Fruit fly (Drosophila melanogaster) whole organism, wandering third instar larva: ENCODE results near the gene CG12236.
A peak's percentile ranks its signal among the peaks of the same experiment; 100 is the strongest.

Experiments
- Abd-B ChIP-seq: fragments of >200 bp; optimal IDR thresholded peaks from 2 replicates; lab custom pipeline; 2017; ENCODE audit warnings: missing biosample characterization, missing genetic modification characterization
- CG32264 ChIP-seq: fragments of 200-800 bp; sonication (Bioruptor generic); optimal IDR thresholded peaks from 2 replicates; lab custom pipeline; 2016; ENCODE audit warnings: missing biosample characterization, missing genetic modification characterization
- CG9705 ChIP-seq: fragments of 200-800 bp; sonication (Bioruptor generic); optimal IDR thresholded peaks from 2 replicates; lab custom pipeline; 2018; ENCODE audit warnings: missing biosample characterization, mild to moderate bottlenecking, missing genetic modification characterization
- CrebA ChIP-seq: fragments of 200-800 bp; sonication (Bioruptor generic); optimal IDR thresholded peaks from 2 replicates; lab custom pipeline; 2016; ENCODE audit warnings: missing biosample characterization, mild to moderate bottlenecking, missing genetic modification characterization, borderline replicate concordance
- Dfd ChIP-seq: fragments of >200 bp; optimal IDR thresholded peaks from 2 replicates; lab custom pipeline; 2017; ENCODE audit warnings: missing biosample characterization, missing genetic modification characterization
- Dif ChIP-seq: fragments of 200-275, 200-300 bp; sonication (Bioruptor generic); optimal IDR thresholded peaks from 2 replicates; lab custom pipeline; 2018; ENCODE audit warnings: missing biosample characterization, missing genetic modification characterization; ENCODE audit not compliant: partially characterized antibody
- GATAd ChIP-seq: sonication (Bioruptor generic); optimal IDR thresholded peaks from 2 replicates; lab custom pipeline; 2016; ENCODE audit warnings: missing biosample characterization, missing genetic modification characterization
- HLH106 ChIP-seq: fragments of 200-800 bp; optimal IDR thresholded peaks from 3 replicates; lab custom pipeline; 2019; ENCODE audit warnings: missing biosample characterization, mild to moderate bottlenecking, missing genetic modification characterization, moderate library complexity
- Hnf4 ChIP-seq: fragments of 200-800 bp; sonication (Bioruptor generic); optimal IDR thresholded peaks from 2 replicates; lab custom pipeline; 2016; ENCODE audit warnings: missing biosample characterization, mild to moderate bottlenecking, missing genetic modification characterization
- Hr78 ChIP-seq: fragments of >200 bp; optimal IDR thresholded peaks from 2 replicates; lab custom pipeline; 2017; ENCODE audit warnings: missing biosample characterization, missing genetic modification characterization
- Hr83 ChIP-seq: fragments of 200-300 bp; sonication (Bioruptor generic); optimal IDR thresholded peaks from 2 replicates; lab custom pipeline; 2016; ENCODE audit warnings: missing biosample characterization, mild to moderate bottlenecking, missing genetic modification characterization, moderate library complexity; ENCODE audit not compliant: poor library complexity, severe bottlenecking
- Jra ChIP-seq: sonication (Bioruptor generic); optimal IDR thresholded peaks from 2 replicates; lab custom pipeline; 2016; ENCODE audit warnings: missing biosample characterization, missing genetic modification characterization
- Mio ChIP-seq: sonication (Bioruptor generic); optimal IDR thresholded peaks from 2 replicates; lab custom pipeline; 2016; ENCODE audit warnings: missing biosample characterization, missing genetic modification characterization
- Myc ChIP-seq: fragments of >200 bp; optimal IDR thresholded peaks from 2 replicates; lab custom pipeline; 2017
- N ChIP-seq: fragments of >200 bp; optimal IDR thresholded peaks from 2 replicates; lab custom pipeline; 2018; ENCODE audit warnings: missing biosample characterization, missing external identifiers, missing genetic modification characterization
- OdsH ChIP-seq: fragments of 200-800 bp; sonication (Bioruptor generic); optimal IDR thresholded peaks from 2 replicates; lab custom pipeline; 2016; ENCODE audit warnings: missing biosample characterization, mild to moderate bottlenecking, missing genetic modification characterization
- Rel ChIP-seq, 2 experiments: fragments of 200-800 bp; sonication (Bioruptor generic) in 1 of 2; optimal IDR thresholded peaks; 2 replicates in 1 of 2; 3 replicates in 1 of 2; lab custom pipeline; 2016 to 2019; ENCODE audit warnings: mild to moderate bottlenecking in 2 of 2, missing biosample characterization in 2 of 2, missing genetic modification characterization in 2 of 2, moderate library complexity in 1 of 2
- Sp1 ChIP-seq: fragments of 200-800 bp; sonication (Bioruptor generic); optimal IDR thresholded peaks from 3 replicates; lab custom pipeline; 2019; ENCODE audit warnings: missing biosample characterization, mild to moderate bottlenecking, missing genetic modification characterization, moderate library complexity
- Vsx2 ChIP-seq: fragments of 200-300, 225-300 bp; sonication (Bioruptor generic); optimal IDR thresholded peaks from 2 replicates; lab custom pipeline; 2018; ENCODE audit warnings: missing biosample characterization, missing genetic modification characterization; ENCODE audit not compliant: partially characterized antibody
- br ChIP-seq: fragments of 200-800 bp; sonication (Bioruptor generic); optimal IDR thresholded peaks from 2 replicates; lab custom pipeline; 2016; ENCODE audit warnings: missing biosample characterization, missing genetic modification characterization
- brk ChIP-seq: fragments of 200-800 bp; sonication (Bioruptor generic); optimal IDR thresholded peaks from 2 replicates; lab custom pipeline; 2016; ENCODE audit warnings: missing biosample characterization, mild to moderate bottlenecking, missing genetic modification characterization
- dl ChIP-seq, 2 experiments: fragments of 175-275, 200-275 bp in 1 of 2; fragments of 200-275 bp in 1 of 2; sonication (Bioruptor generic); optimal IDR thresholded peaks; lab custom pipeline; 2018; ENCODE audit warnings: mild to moderate bottlenecking in 2 of 2, missing biosample characterization in 2 of 2, missing genetic modification characterization in 2 of 2, moderate library complexity in 2 of 2; ENCODE audit not compliant: partially characterized antibody in 2 of 2, insufficient read depth in 1 of 2
- dmrt93B ChIP-seq: fragments of 200-800 bp; sonication (Bioruptor generic); optimal IDR thresholded peaks from 2 replicates; lab custom pipeline; 2018; ENCODE audit warnings: missing biosample characterization, mild to moderate bottlenecking, missing genetic modification characterization
- dsf ChIP-seq: sonication (Bioruptor generic); optimal IDR thresholded peaks from 2 replicates; lab custom pipeline; 2016; ENCODE audit warnings: missing biosample characterization, missing genetic modification characterization, borderline replicate concordance
- ey ChIP-seq: fragments of 200-800 bp; sonication (Bioruptor generic); optimal IDR thresholded peaks from 2 replicates; lab custom pipeline; 2016; ENCODE audit warnings: missing biosample characterization, missing genetic modification characterization
- foxo ChIP-seq, 2 experiments: fragments of 200-800 bp; sonication (Bioruptor generic); optimal IDR thresholded peaks; 2 replicates in 1 of 2; 3 replicates in 1 of 2; lab custom pipeline; 2016 to 2017; ENCODE audit warnings: missing biosample characterization in 2 of 2, missing genetic modification characterization in 2 of 2
- fru ChIP-seq: fragments of 200-800 bp; sonication (Bioruptor generic); optimal IDR thresholded peaks from 3 replicates; lab custom pipeline; 2016; ENCODE audit warnings: missing biosample characterization, mild to moderate bottlenecking, missing genetic modification characterization
- h ChIP-seq: fragments of 200-800 bp; sonication (Bioruptor generic); optimal IDR thresholded peaks from 3 replicates; lab custom pipeline; 2016; ENCODE audit warnings: missing biosample characterization, mild to moderate bottlenecking, missing genetic modification characterization
- jim ChIP-seq: fragments of 175-275, 200-325 bp; sonication (Bioruptor generic); optimal IDR thresholded peaks from 2 replicates; lab custom pipeline; 2016; ENCODE audit warnings: missing biosample characterization, mild to moderate bottlenecking, missing genetic modification characterization
- lola ChIP-seq: fragments of >200 bp; optimal IDR thresholded peaks from 2 replicates; lab custom pipeline; 2017; ENCODE audit warnings: missing biosample characterization, missing genetic modification characterization
- pan ChIP-seq: fragments of >200 bp; optimal IDR thresholded peaks from 2 replicates; lab custom pipeline; 2017
- psq ChIP-seq: fragments of 200-800 bp; sonication (Bioruptor generic); optimal IDR thresholded peaks from 3 replicates; lab custom pipeline; 2017; ENCODE audit warnings: missing biosample characterization, mild to moderate bottlenecking, missing genetic modification characterization, moderate library complexity
- rgr ChIP-seq: fragments of 200-800 bp; sonication (Bioruptor generic); optimal IDR thresholded peaks from 3 replicates; lab custom pipeline; 2016; ENCODE audit warnings: missing biosample characterization, mild to moderate bottlenecking, missing genetic modification characterization
- sage ChIP-seq: fragments of 200-800 bp; sonication (Bioruptor generic); optimal IDR thresholded peaks from 2 replicates; lab custom pipeline; 2016; ENCODE audit warnings: missing biosample characterization, mild to moderate bottlenecking, missing genetic modification characterization
- sv ChIP-seq: fragments of 200-800 bp; sonication (Bioruptor generic); optimal IDR thresholded peaks from 3 replicates; lab custom pipeline; 2016; ENCODE audit warnings: missing biosample characterization, missing genetic modification characterization
- tai ChIP-seq: sonication (Bioruptor generic); optimal IDR thresholded peaks from 2 replicates; lab custom pipeline; 2016; ENCODE audit warnings: missing biosample characterization, missing genetic modification characterization
- usp ChIP-seq: fragments of >200 bp; optimal IDR thresholded peaks from 2 replicates; lab custom pipeline; 2017; ENCODE audit warnings: missing biosample characterization, missing genetic modification characterization
- woc ChIP-seq: sonication (Bioruptor generic); optimal IDR thresholded peaks from 2 replicates; lab custom pipeline; 2016; ENCODE audit warnings: missing biosample characterization, mild to moderate bottlenecking, missing genetic modification characterization

The CG12236 gene

dm6 chrX:5925793-5926418, 18.0 kb downstream of the CG12236 start:
- TF ChIP-seq Rel (GFP tag; optimal IDR thresholded peaks at IDR 0.05; lab: Kevin White, UChicago), result no peak
- no peak for TF ChIP-seq Rel (tag; optimal IDR thresholded peaks at IDR 0.05; lab: Kevin White, UChicago)
- TF ChIP-seq sage, result no peak
- peak; percentile 39 for TF ChIP-seq HLH106 (tag; lab: Kevin White, UChicago)
- TF ChIP-seq Mio (GFP tag; lab: Kevin White, UChicago), result no peak
- no peak for TF ChIP-seq GATAd (GFP tag; lab: Kevin White, UChicago)
- no peak for TF ChIP-seq CrebA (GFP tag; lab: Kevin White, UChicago)
- TF ChIP-seq Dif (GFP tag; lab: Kevin White, UChicago), result no peak
- TF ChIP-seq rgr, result peak; percentile 5
- TF ChIP-seq Vsx2 (GFP tag; lab: Kevin White, UChicago), result no peak
- TF ChIP-seq usp (GFP tag; lab: Kevin White, UChicago), result no peak
- no peak for TF ChIP-seq brk
- no peak for TF ChIP-seq OdsH (GFP tag; lab: Kevin White, UChicago)
- TF ChIP-seq CG9705, result no peak
- TF ChIP-seq pan, result no peak
- no peak for TF ChIP-seq Jra
- no peak for TF ChIP-seq Hr83 (GFP tag; lab: Kevin White, UChicago)
- no peak for TF ChIP-seq jim (GFP tag; lab: Kevin White, UChicago)
- no peak for TF ChIP-seq Myc (lab: Kevin White, UChicago)
- TF ChIP-seq Sp1 (GFP tag; lab: Kevin White, UChicago), result peak; percentile 18
- no peak for TF ChIP-seq dsf (GFP tag; lab: Kevin White, UChicago)
- no peak for TF ChIP-seq psq (GFP tag; lab: Kevin White, UChicago)
- TF ChIP-seq Dfd (GFP tag; lab: Kevin White, UChicago), result no peak
- TF ChIP-seq fru (GFP tag; lab: Kevin White, UChicago), result peak; percentile 4
- TF ChIP-seq tai (GFP tag; lab: Kevin White, UChicago), result peak; percentile 4
- TF ChIP-seq sv, result no peak
- no peak for TF ChIP-seq CG32264 (GFP tag; lab: Kevin White, UChicago)
- peak; percentile 29 for TF ChIP-seq dmrt93B (GFP tag; lab: Kevin White, UChicago)
- TF ChIP-seq N (GFP tag; lab: Kevin White, UChicago), result no peak
- TF ChIP-seq Abd-B (GFP tag; lab: Kevin White, UChicago), result no peak
- TF ChIP-seq Hnf4 (GFP tag; lab: Kevin White, UChicago), result no peak
- TF ChIP-seq lola (GFP tag; lab: Kevin White, UChicago), result no peak
- TF ChIP-seq ey (GFP tag; lab: Kevin White, UChicago), result peak; percentile 36
- no peak for TF ChIP-seq woc (GFP tag; lab: Kevin White, UChicago)
- TF ChIP-seq foxo (GFP tag; optimal IDR thresholded peaks at IDR 0.05; lab: Kevin White, UChicago), result peak in 1 of 2 experiments; percentile 27
- no peak for TF ChIP-seq br (GFP tag; lab: Kevin White, UChicago)
- TF ChIP-seq Hr78 (GFP tag; lab: Kevin White, UChicago), result no peak
- TF ChIP-seq h (GFP tag; lab: Kevin White, UChicago), result peak; percentile 14
- TF ChIP-seq dl (GFP tag; optimal IDR thresholded peaks at IDR 0.05; lab: Kevin White, UChicago; ENCODE audit: insufficient read depth in 1 of 2, partially characterized antibody in 2 of 2), result no peak

DNA sequence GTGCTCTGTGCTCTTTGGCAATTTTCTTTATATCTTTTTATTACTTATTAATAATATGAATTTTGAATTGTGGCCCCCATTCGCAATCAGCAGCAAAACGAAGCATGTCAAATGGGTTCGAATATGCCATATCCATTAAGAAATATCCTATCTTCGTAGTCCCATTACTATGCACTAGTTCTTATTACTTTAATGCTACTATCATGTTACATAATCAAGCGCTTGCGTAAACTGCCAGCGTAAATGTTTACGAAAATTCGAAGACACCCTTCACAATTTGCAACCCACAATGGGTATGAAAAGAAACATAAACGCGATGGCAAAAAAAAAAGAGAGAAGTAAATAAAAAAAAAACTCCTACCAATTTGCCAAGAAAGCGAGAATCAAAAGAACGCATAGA, 18.8 kb downstream of the CG12236 start:
- TF ChIP-seq sage (no peak), rgr (peak; percentile 58), dsf (GFP tag; lab: Kevin White, UChicago) (no peak), dl (GFP tag; optimal IDR thresholded peaks at IDR 0.05; lab: Kevin White, UChicago; ENCODE audit: insufficient read depth in 1 of 2, partially characterized antibody in 2 of 2) (no peak), ey (GFP tag; lab: Kevin White, UChicago) (peak; percentile 0), psq (GFP tag; lab: Kevin White, UChicago) (peak; percentile 48), GATAd (GFP tag; lab: Kevin White, UChicago) (no peak), fru (GFP tag; lab: Kevin White, UChicago) (peak; percentile 21), usp (GFP tag; lab: Kevin White, UChicago) (no peak), tai (GFP tag; lab: Kevin White, UChicago) (no peak), br (GFP tag; lab: Kevin White, UChicago) (peak; percentile 33), foxo (GFP tag; optimal IDR thresholded peaks at IDR 0.05; lab: Kevin White, UChicago) (peak in 1 of 2 experiments; percentile 43), h (GFP tag; lab: Kevin White, UChicago) (peak; percentile 18), pan (no peak), OdsH (GFP tag; lab: Kevin White, UChicago) (peak; percentile 18), brk (no peak), Rel (GFP tag; optimal IDR thresholded peaks at IDR 0.05; lab: Kevin White, UChicago) (no peak), Rel (tag; optimal IDR thresholded peaks at IDR 0.05; lab: Kevin White, UChicago) (no peak), Mio (GFP tag; lab: Kevin White, UChicago) (no peak), woc (GFP tag; lab: Kevin White, UChicago) (no peak), Hnf4 (GFP tag; lab: Kevin White, UChicago) (peak; percentile 23), Dif (GFP tag; lab: Kevin White, UChicago) (no peak), sv (no peak)
